Fruit fly (Drosophila melanogaster): ENCODE results near the gene defl.

- no peak for TF ChIP-seq Sin3A (optimal IDR thresholded peaks at IDR 0.05)
- no peak for TF ChIP-seq Myc (optimal IDR thresholded peaks at IDR 0.05)
Observed at dm6 chr3L:9763389-9763917, 40.2 kb downstream of the defl start, which contains the start of gene Ae2.
